Fruit fly (Drosophila melanogaster) whole organism: ENCODE results near the gene CG13445.

Experiments
- CG8478 ChIP-seq: fragments of >200 bp; optimal IDR thresholded peaks from 2 replicates; lab custom pipeline; 2018; ENCODE audit warnings: inconsistent platforms
- Dll ChIP-seq: fragments of >200 bp; optimal IDR thresholded peaks from 2 replicates; lab custom pipeline; 2017
- EcR ChIP-seq, 2 experiments: fragments of >200 bp; optimal IDR thresholded peaks; 2 replicates each; lab custom pipeline; 2017; ENCODE audit warnings: missing biosample characterization in 2 of 2, missing genetic modification characterization in 2 of 2, missing genetic modification reagents in 2 of 2
- pan ChIP-seq: fragments of >200 bp; optimal IDR thresholded peaks from 2 replicates; lab custom pipeline; 2017
- psq ChIP-seq: fragments of >200 bp; optimal IDR thresholded peaks from 2 replicates; lab custom pipeline; 2017
- usp ChIP-seq: fragments of >200 bp; optimal IDR thresholded peaks from 2 replicates; lab custom pipeline; 2017; ENCODE audit warnings: missing biosample characterization, missing genetic modification characterization, mixed read lengths

Gene CG13445

DNA sequence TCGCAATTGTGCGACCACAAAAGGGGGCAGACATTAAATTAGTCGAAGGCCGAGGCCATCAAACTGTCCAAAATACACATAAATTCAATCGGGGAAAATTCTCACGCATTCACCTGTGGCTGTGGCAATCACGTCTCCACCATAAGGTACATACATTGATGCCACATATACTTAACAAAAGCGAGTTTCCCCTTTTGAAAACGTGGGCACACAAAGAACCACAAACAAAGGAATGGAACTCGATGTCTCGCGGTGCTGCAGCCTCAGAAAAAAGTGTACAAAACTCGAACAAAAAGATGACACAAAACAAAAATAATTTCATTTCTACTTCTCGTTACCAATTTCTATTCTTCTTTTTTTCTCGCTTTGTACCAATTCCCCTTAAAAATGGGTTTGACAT lies 23.9 kb upstream of the CG13445 start:
- TF ChIP-seq usp (GFP tag; lab: Kevin White, UChicago) (no peak), pan (no peak)

DNA sequence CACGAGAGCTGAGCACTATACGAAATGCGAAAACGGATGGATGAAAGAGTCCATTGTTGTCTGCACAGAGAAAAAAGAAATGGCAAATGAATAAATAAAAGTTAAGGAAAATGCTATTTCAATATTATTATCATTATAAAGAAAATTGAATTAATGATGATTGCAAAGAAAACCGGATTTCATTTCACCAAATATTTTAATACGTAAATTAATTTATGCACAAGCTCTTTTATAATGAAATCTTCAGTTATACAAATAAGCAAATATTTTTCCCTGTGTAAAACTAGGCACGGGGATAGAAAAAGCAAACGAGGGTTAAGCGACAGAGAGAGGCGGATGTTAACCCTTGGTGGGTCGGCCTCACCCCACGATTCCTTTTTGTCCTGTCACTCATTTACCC lies 21.9 kb upstream of the CG13445 start:
- TF ChIP-seq CG8478 (lab: Kevin White, UChicago), result no peak

dm6 chr3L:15791072-15791471 lies 18.2 kb upstream of the CG13445 start:
- TF ChIP-seq psq (lab: Kevin White, UChicago) (no peak), Dll (lab: Kevin White, UChicago) (no peak), CG8478 (lab: Kevin White, UChicago) (no peak)

dm6 chr3L:15794311-15794710 lies 15.0 kb upstream of the CG13445 start:
- no peak for TF ChIP-seq Dll (lab: Kevin White, UChicago)
- no peak for TF ChIP-seq pan
- TF ChIP-seq usp (GFP tag; lab: Kevin White, UChicago), result no peak
- TF ChIP-seq EcR (GFP tag; optimal IDR thresholded peaks at IDR 0.05; lab: Kevin White, UChicago), result no peak
- no peak for TF ChIP-seq psq (lab: Kevin White, UChicago)
- TF ChIP-seq CG8478 (lab: Kevin White, UChicago), result no peak

dm6 chr3L:15802117-15802516 lies 7.2 kb upstream of the CG13445 start:
- TF ChIP-seq pan, result no peak
- no peak for TF ChIP-seq Dll (lab: Kevin White, UChicago)
- no peak for TF ChIP-seq EcR (GFP tag; optimal IDR thresholded peaks at IDR 0.05; lab: Kevin White, UChicago)
- no peak for TF ChIP-seq CG8478 (lab: Kevin White, UChicago)
- TF ChIP-seq usp (GFP tag; lab: Kevin White, UChicago), result no peak
- TF ChIP-seq psq (lab: Kevin White, UChicago), result no peak

DNA sequence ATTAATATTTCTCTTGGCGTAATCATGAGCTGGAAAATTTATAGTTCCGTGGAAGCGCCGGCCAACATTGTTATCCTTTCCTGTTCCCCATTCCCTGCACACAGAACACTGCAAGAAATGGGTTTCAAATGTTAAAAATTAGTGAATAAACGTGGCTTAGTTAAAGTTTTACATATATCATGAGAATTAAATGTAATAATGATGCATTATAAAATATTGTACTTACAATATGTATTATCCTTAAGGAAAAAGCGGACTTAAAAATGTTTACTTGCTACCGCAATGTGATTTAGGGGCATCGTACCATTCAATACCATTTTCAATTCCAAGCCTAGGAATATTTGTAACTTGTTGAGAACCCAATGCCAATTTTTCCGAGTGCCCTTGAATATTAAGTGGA lies 6.6 kb upstream of the CG13445 start:
- TF ChIP-seq pan (no peak), EcR (GFP tag; optimal IDR thresholded peaks at IDR 0.05; lab: Kevin White, UChicago) (no peak), psq (lab: Kevin White, UChicago) (no peak), Dll (lab: Kevin White, UChicago) (no peak), CG8478 (lab: Kevin White, UChicago) (no peak), usp (GFP tag; lab: Kevin White, UChicago) (no peak)

dm6 chr3L:15808022-15808421 lies 1.3 kb upstream of the CG13445 start, which contains the start of gene CG6244:
TSS of gene CG6244 (plus strand) at chr3L:15808322.
- TF ChIP-seq psq (lab: Kevin White, UChicago), result no peak
- no peak for TF ChIP-seq pan
- TF ChIP-seq usp (GFP tag; lab: Kevin White, UChicago), result no peak
- no peak for TF ChIP-seq EcR (GFP tag; optimal IDR thresholded peaks at IDR 0.05; lab: Kevin White, UChicago)
- TF ChIP-seq CG8478 (lab: Kevin White, UChicago), result no peak

- TF ChIP-seq CG8478 (lab: Kevin White, UChicago), result no peak
- TF ChIP-seq EcR (GFP tag; optimal IDR thresholded peaks at IDR 0.05; lab: Kevin White, UChicago), result no peak
- no peak for TF ChIP-seq Dll (lab: Kevin White, UChicago)
- TF ChIP-seq psq (lab: Kevin White, UChicago), result no peak
- no peak for TF ChIP-seq pan
These were observed 618 bp upstream of the CG13445 start for dm6 chr3L:15808667-15809066.

dm6 chr3L:15809768-15810167 lies 483 bp downstream of the CG13445 start:
- TF ChIP-seq usp (GFP tag; lab: Kevin White, UChicago) (no peak), pan (no peak), psq (lab: Kevin White, UChicago) (no peak), CG8478 (lab: Kevin White, UChicago) (no peak), EcR (GFP tag; optimal IDR thresholded peaks at IDR 0.05; lab: Kevin White, UChicago) (no peak), Dll (lab: Kevin White, UChicago) (no peak)

- TF ChIP-seq usp (GFP tag; lab: Kevin White, UChicago) (no peak), psq (lab: Kevin White, UChicago) (no peak), EcR (GFP tag; optimal IDR thresholded peaks at IDR 0.05; lab: Kevin White, UChicago) (no peak), pan (no peak), Dll (lab: Kevin White, UChicago) (no peak), CG8478 (lab: Kevin White, UChicago) (no peak)
These were observed 4.7 kb downstream of the CG13445 start for dm6 chr3L:15813988-15814387.

dm6 chr3L:15815353-15816142 lies 6.3 kb downstream of the CG13445 start:
- no peak for TF ChIP-seq EcR (GFP tag; optimal IDR thresholded peaks at IDR 0.05; lab: Kevin White, UChicago)
- peak; percentile 34 for TF ChIP-seq CG8478 (lab: Kevin White, UChicago)

dm6 chr3L:15816143-15816487 lies 6.8 kb downstream of the CG13445 start, which contains the start of gene fwe:
TSS of gene fwe (minus strand) at chr3L:15816410.
- TF ChIP-seq CG8478 (lab: Kevin White, UChicago) (no peak), pan (no peak), EcR (GFP tag; optimal IDR thresholded peaks at IDR 0.05; lab: Kevin White, UChicago) (no peak), Dll (lab: Kevin White, UChicago) (no peak), usp (GFP tag; lab: Kevin White, UChicago) (no peak), psq (lab: Kevin White, UChicago) (no peak)

- TF ChIP-seq pan (no peak), CG8478 (lab: Kevin White, UChicago) (no peak), Dll (lab: Kevin White, UChicago) (no peak), usp (GFP tag; lab: Kevin White, UChicago) (no peak), psq (lab: Kevin White, UChicago) (no peak)
These were observed 7.4 kb downstream of the CG13445 start, which contains the start of gene CkIIalpha-i1 for dm6 chr3L:15816714-15817113. TSS of gene CkIIalpha-i1 (plus strand) at chr3L:15816979.
